Worm (Caenorhabditis elegans) whole organism, L2 larva: ENCODE measurements around the gene C06B3.7.

Experiments
- Y55F3AM.14 ChIP-seq: fragments of 200-800 bp; sonication (Bioruptor generic); optimal IDR thresholded peaks from 2 replicates; lab custom pipeline; 2018; ENCODE audit warnings: mild to moderate bottlenecking, missing genetic modification characterization, missing compliant biosample characterization
- ZK546.5 ChIP-seq: sonication (generic microtip); optimal IDR thresholded peaks from 2 replicates; lab custom pipeline; 2017; ENCODE audit warnings: missing biosample characterization, missing genetic modification characterization
- alr-1 ChIP-seq: fragments of 150-350 bp; optimal IDR thresholded peaks from 2 replicates; lab custom pipeline; 2014; ENCODE audit warnings: missing biosample characterization, missing genetic modification characterization
- aly-2 ChIP-seq: fragments of 150-350 bp; optimal IDR thresholded peaks from 2 replicates; lab custom pipeline; 2014; ENCODE audit warnings: missing biosample characterization, missing genetic modification characterization
- ceh-16 ChIP-seq: fragments of 150-350 bp; optimal IDR thresholded peaks from 2 replicates; lab custom pipeline; 2014; ENCODE audit warnings: missing biosample characterization, missing genetic modification characterization
- crh-2 ChIP-seq: sonication (generic microtip); optimal IDR thresholded peaks from 2 replicates; lab custom pipeline; 2017; ENCODE audit warnings: missing biosample characterization, missing genetic modification characterization
- dmd-4 ChIP-seq: sonication (generic microtip); optimal IDR thresholded peaks from 2 replicates; lab custom pipeline; 2017; ENCODE audit warnings: missing biosample characterization, missing genetic modification characterization
- egl-27 ChIP-seq: sonication (generic microtip); optimal IDR thresholded peaks from 3 replicates; lab custom pipeline; 2017; ENCODE audit warnings: missing biosample characterization, missing genetic modification reagents, missing genetic modification characterization
- elt-1 ChIP-seq: fragments of 150-350 bp; optimal IDR thresholded peaks from 2 replicates; lab custom pipeline; 2014; ENCODE audit warnings: missing biosample characterization, missing genetic modification characterization
- elt-3 ChIP-seq: sonication (generic microtip); optimal IDR thresholded peaks from 2 replicates; lab custom pipeline; 2017; ENCODE audit warnings: missing biosample characterization, missing genetic modification characterization
- fos-1 ChIP-seq: fragments of 150-350 bp; optimal IDR thresholded peaks from 2 replicates; lab custom pipeline; 2014; ENCODE audit warnings: missing biosample characterization, missing genetic modification characterization
- gmeb-1 ChIP-seq: fragments of 150-350 bp; optimal IDR thresholded peaks from 2 replicates; lab custom pipeline; 2014; ENCODE audit warnings: missing biosample characterization, missing genetic modification characterization
- lin-11 ChIP-seq: fragments of 150-350 bp; sonication (generic microtip); optimal IDR thresholded peaks from 2 replicates; lab custom pipeline; 2014; ENCODE audit warnings: missing biosample characterization, missing genetic modification characterization, inconsistent platforms, mixed read lengths
- lin-13 ChIP-seq: fragments of 150-350 bp; optimal IDR thresholded peaks from 2 replicates; lab custom pipeline; 2014; ENCODE audit warnings: missing biosample characterization, missing genetic modification reagents, missing genetic modification characterization
- lin-39 ChIP-seq: fragments of 150-350 bp; optimal IDR thresholded peaks from 2 replicates; lab custom pipeline; 2014; ENCODE audit warnings: missing biosample characterization, missing genetic modification reagents, missing genetic modification characterization
- lsy-2 ChIP-seq, 2 experiments: fragments of 150-350 bp in 1 of 2; sonication (generic microtip) in 1 of 2; optimal IDR thresholded peaks; 2 replicates each; lab custom pipeline; 2014 to 2017; ENCODE audit warnings: missing biosample characterization in 2 of 2, missing genetic modification characterization in 2 of 2
- mab-5 ChIP-seq: fragments of 150-350 bp; optimal IDR thresholded peaks from 2 replicates; lab custom pipeline; 2014; ENCODE audit warnings: missing biosample characterization, missing genetic modification characterization
- mbf-1 ChIP-seq: sonication (generic microtip); optimal IDR thresholded peaks from 2 replicates; lab custom pipeline; 2017; ENCODE audit warnings: missing biosample characterization, missing genetic modification characterization
- nhr-10 ChIP-seq: sonication (generic microtip); optimal IDR thresholded peaks from 2 replicates; lab custom pipeline; 2017; ENCODE audit warnings: missing biosample characterization, missing genetic modification characterization
- nhr-11 ChIP-seq: fragments of 150-350 bp; optimal IDR thresholded peaks from 2 replicates; lab custom pipeline; 2014; ENCODE audit warnings: missing biosample characterization, missing genetic modification characterization
- nhr-21 ChIP-seq: fragments of 150-350 bp; optimal IDR thresholded peaks from 2 replicates; lab custom pipeline; 2014; ENCODE audit warnings: missing biosample characterization, missing genetic modification characterization
- nhr-23 ChIP-seq: fragments of 150-350 bp; optimal IDR thresholded peaks from 2 replicates; lab custom pipeline; 2014; ENCODE audit warnings: missing biosample characterization, missing genetic modification reagents, missing genetic modification characterization
- nhr-25 ChIP-seq: fragments of 150-350 bp; sonication (generic microtip); optimal IDR thresholded peaks from 3 replicates; lab custom pipeline; 2014; ENCODE audit warnings: missing biosample characterization, missing genetic modification characterization
- nhr-6 ChIP-seq: fragments of 150-350 bp; optimal IDR thresholded peaks from 2 replicates; lab custom pipeline; 2014; ENCODE audit warnings: missing biosample characterization, missing genetic modification characterization
- sem-4 ChIP-seq: fragments of 150-350 bp; optimal IDR thresholded peaks from 2 replicates; lab custom pipeline; 2014; ENCODE audit warnings: missing biosample characterization, missing genetic modification reagents, missing genetic modification characterization
- sma-9 ChIP-seq, 2 experiments: fragments of 150-350 bp in 1 of 2; sonication (generic microtip) in 1 of 2; optimal IDR thresholded peaks; 2 replicates each; lab custom pipeline; 2014 to 2016; ENCODE audit warnings: missing genetic modification characterization in 2 of 2, mild to moderate bottlenecking in 1 of 2, missing biosample characterization in 1 of 2, missing compliant biosample characterization in 1 of 2, missing genetic modification reagents in 1 of 2, moderate library complexity in 1 of 2
- snpc-4 ChIP-seq: fragments of 150-350 bp; optimal IDR thresholded peaks from 2 replicates; lab custom pipeline; 2014; ENCODE audit warnings: missing biosample characterization, missing genetic modification characterization
- unc-39 ChIP-seq: fragments of 150-350 bp; optimal IDR thresholded peaks from 2 replicates; lab custom pipeline; 2014; ENCODE audit warnings: missing biosample characterization, missing genetic modification characterization
- unc-62 ChIP-seq: fragments of 150-350 bp; optimal IDR thresholded peaks from 2 replicates; lab custom pipeline; 2014; ENCODE audit warnings: missing biosample characterization, missing genetic modification reagents, missing genetic modification characterization
- zag-1 ChIP-seq: fragments of 150-350 bp; optimal IDR thresholded peaks from 2 replicates; lab custom pipeline; 2014; ENCODE audit warnings: missing biosample characterization, missing genetic modification characterization
- ztf-11 ChIP-seq: sonication (generic microtip); optimal IDR thresholded peaks from 2 replicates; lab custom pipeline; 2017; ENCODE audit warnings: missing biosample characterization, missing genetic modification characterization
- ztf-4 ChIP-seq: fragments of 150-350 bp; optimal IDR thresholded peaks from 2 replicates; lab custom pipeline; 2014; ENCODE audit warnings: missing biosample characterization, missing genetic modification characterization

Gene C06B3.7

ce11 chrV:13954056-13954455, 44.6 kb downstream of the C06B3.7 start, which contains the start of gene swt-6:
Gene swt-6 (plus strand): TSS chrV:13954356.
- TF ChIP-seq crh-2 (tag; lab: Kevin White, UChicago) (no peak), fos-1 (tag; lab: Kevin White, UChicago) (no peak), lin-13 (GFP tag; lab: Kevin White, UChicago) (no peak), alr-1 (tag; lab: Kevin White, UChicago) (no peak), nhr-6 (tag; lab: Kevin White, UChicago) (no peak)

ce11 chrV:13955370-13956089, 46.0 kb downstream of the C06B3.7 start:
- TF ChIP-seq fos-1 (tag; lab: Kevin White, UChicago) (no peak), crh-2 (tag; lab: Kevin White, UChicago) (no peak), sem-4 (tag; lab: Kevin White, UChicago) (no peak), unc-62 (GFP tag; lab: Kevin White, UChicago) (no peak), zag-1 (tag; lab: Kevin White, UChicago) (no peak), mab-5 (tag; lab: Kevin White, UChicago) (no peak), nhr-11 (no peak), nhr-25 (no peak), snpc-4 (tag; lab: Kevin White, UChicago) (no peak), unc-39 (no peak)

DNA sequence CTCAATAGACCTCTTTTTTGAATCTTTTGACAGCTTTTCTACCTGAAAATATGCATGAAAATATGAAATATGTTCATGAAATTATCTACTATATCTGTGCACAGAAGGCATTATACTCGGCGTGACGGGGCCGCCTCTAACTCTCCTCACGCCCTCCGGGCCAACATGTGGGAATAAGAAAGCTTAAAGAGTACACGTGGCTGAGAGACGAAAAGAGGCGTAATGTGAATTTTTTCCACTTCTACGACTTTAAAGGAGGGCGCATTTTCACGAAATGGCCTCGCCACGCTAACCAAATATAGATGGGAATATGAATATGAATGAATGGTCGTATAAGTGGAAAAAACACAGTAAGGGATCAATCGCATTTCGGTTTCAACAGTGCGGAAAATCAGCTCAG, 48.2 kb downstream of the C06B3.7 start:
- no peak for TF ChIP-seq egl-27 (tag; lab: Kevin White, UChicago)
- no peak for TF ChIP-seq ZK546.5
- TF ChIP-seq zag-1 (tag; lab: Kevin White, UChicago): no peak
- no peak for TF ChIP-seq nhr-23 (tag; lab: Kevin White, UChicago)
- no peak for TF ChIP-seq Y55F3AM.14
- TF ChIP-seq lsy-2 (tag; optimal IDR thresholded peaks at IDR 0.05; lab: Kevin White, UChicago): no peak
- TF ChIP-seq elt-1 (tag; lab: Kevin White, UChicago): no peak
- TF ChIP-seq dmd-4 (tag; lab: Kevin White, UChicago): no peak
- TF ChIP-seq nhr-11: no peak
- TF ChIP-seq ztf-4: no peak

DNA sequence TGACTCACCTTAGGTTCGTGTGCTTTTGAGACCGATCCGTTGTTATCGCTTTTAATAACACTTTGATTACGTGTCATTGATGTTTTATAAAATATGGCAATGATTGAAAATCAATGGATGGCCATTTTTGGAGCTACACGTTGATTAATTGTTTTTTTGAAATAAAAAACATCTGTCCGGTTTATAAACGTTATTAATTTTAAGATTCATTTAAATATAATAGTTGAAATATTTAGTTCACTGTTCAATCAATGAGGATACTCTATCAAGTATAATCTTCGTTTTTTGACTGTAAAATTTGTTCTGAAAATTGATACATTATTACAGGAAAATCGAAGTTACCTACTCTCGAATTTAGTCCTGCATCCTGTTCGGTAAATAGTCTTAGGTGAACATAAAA, 48.8 kb downstream of the C06B3.7 start, which contains the start of gene R10D12.10:
Gene R10D12.10, minus strand, starts transcription at position 101 of the 400 bp plus-strand sequence.
- TF ChIP-seq sem-4 (tag; lab: Kevin White, UChicago): no peak
- no peak for TF ChIP-seq nhr-11
- TF ChIP-seq elt-3 (tag; lab: Kevin White, UChicago): no peak
- no peak for TF ChIP-seq fos-1 (tag; lab: Kevin White, UChicago)
- no peak for TF ChIP-seq mbf-1 (tag; lab: Kevin White, UChicago)
- TF ChIP-seq ceh-16 (tag; lab: Kevin White, UChicago): no peak
- no peak for TF ChIP-seq ZK546.5
- TF ChIP-seq nhr-21: no peak
- TF ChIP-seq lin-11 (tag; lab: Kevin White, UChicago): no peak
- no peak for TF ChIP-seq nhr-10 (tag; lab: Kevin White, UChicago)
- TF ChIP-seq aly-2 (tag; lab: Kevin White, UChicago): no peak
- no peak for TF ChIP-seq gmeb-1 (tag; lab: Kevin White, UChicago)
- TF ChIP-seq sma-9 (GFP tag; optimal IDR thresholded peaks at IDR 0.05; lab: Kevin White, UChicago): no peak
- TF ChIP-seq sma-9 (tag; optimal IDR thresholded peaks at IDR 0.05; lab: Kevin White, UChicago): no peak
- no peak for TF ChIP-seq ztf-11 (tag; lab: Kevin White, UChicago)
- TF ChIP-seq nhr-23 (tag; lab: Kevin White, UChicago): no peak

DNA sequence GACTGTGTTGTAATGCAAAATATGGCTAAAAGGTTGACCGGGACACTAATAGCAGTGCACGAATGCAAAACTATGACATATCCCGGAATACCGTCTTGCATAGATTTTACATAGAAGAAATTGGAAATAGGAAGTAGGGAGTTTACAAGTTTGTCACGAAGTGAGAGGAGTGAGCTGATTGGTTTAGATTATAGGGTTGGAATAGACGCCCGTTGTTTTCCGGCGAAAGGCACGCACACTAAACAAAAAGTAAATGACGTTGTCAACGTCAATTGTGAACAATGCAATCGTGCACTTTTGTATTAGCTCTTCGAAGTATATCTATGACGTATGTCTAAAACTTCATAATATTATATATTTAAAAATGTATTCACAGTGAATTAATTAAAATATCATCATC, 51.4 kb downstream of the C06B3.7 start, which contains the start of gene srh-24:
Gene srh-24, minus strand, starts transcription at position 101 of the 400 bp plus-strand sequence.
- TF ChIP-seq elt-1 (tag; lab: Kevin White, UChicago) (no peak), lin-39 (tag; lab: Kevin White, UChicago) (no peak), lsy-2 (tag; optimal IDR thresholded peaks at IDR 0.05; lab: Kevin White, UChicago) (no peak)
